Worm (Caenorhabditis elegans) whole organism, young adult: Measurements from ENCODE around the gene lam-1.
A peak's percentile ranks its signal among the peaks of the same experiment; 100 is the strongest.

Experiments used
- B0035.1 ChIP-seq: sonication (generic microtip); optimal IDR thresholded peaks from 2 replicates; lab custom pipeline; 2016; ENCODE audit warnings: missing genetic modification characterization, mild to moderate bottlenecking, missing compliant biosample characterization, missing genotype, missing genetic modification reagents
- B0336.3 ChIP-seq: fragments of 200-800 bp; sonication (Bioruptor generic); IDR thresholded peaks from 2 replicates; pipeline ENCODE4 v1.3.6; 2022; ENCODE audit warnings: missing genetic modification characterization, missing compliant biosample characterization
- F33H1.4 ChIP-seq: fragments of 200-800 bp; sonication (Bioruptor generic); IDR thresholded peaks from 2 replicates; pipeline ENCODE4 v1.3.6; 2022; ENCODE audit warnings: missing genetic modification reagents, missing genetic modification characterization, missing compliant biosample characterization
- F49E8.2 ChIP-seq: sonication (generic microtip); optimal IDR thresholded peaks from 3 replicates; lab custom pipeline; 2017; ENCODE audit warnings: missing genetic modification characterization, mild to moderate bottlenecking, missing compliant biosample characterization, antibody characterized with exemption, moderate library complexity; ENCODE audit not compliant: insufficient read depth
- Y79H2A.3 ChIP-seq: fragments of 200-800 bp; sonication (Bioruptor generic); conservative IDR thresholded peaks from 2 replicates; pipeline ENCODE4 v1.3.6; 2022; ENCODE audit warnings: missing genetic modification reagents, missing genetic modification characterization, missing compliant biosample characterization
- aptf-2 ChIP-seq: fragments of 200-800 bp; sonication (Bioruptor generic); conservative IDR thresholded peaks from 2 replicates; pipeline ENCODE4 v1.3.6; 2022; ENCODE audit warnings: missing genetic modification reagents, missing genetic modification characterization, missing compliant biosample characterization
- aptf-3 ChIP-seq: fragments of 200-800 bp; sonication (Bioruptor generic); IDR thresholded peaks from 2 replicates; pipeline ENCODE4 v1.3.6; 2022; ENCODE audit warnings: missing genetic modification characterization, missing compliant biosample characterization
- atf-7 ChIP-seq: sonication (generic microtip); optimal IDR thresholded peaks from 2 replicates; lab custom pipeline; 2017; ENCODE audit warnings: mild to moderate bottlenecking, missing genetic modification characterization, missing compliant biosample characterization
- attf-3 ChIP-seq: fragments of 200-800 bp; sonication (Bioruptor generic); conservative IDR thresholded peaks from 2 replicates; pipeline ENCODE4 v1.3.6; 2022; ENCODE audit warnings: missing genetic modification reagents, missing genetic modification characterization, missing compliant biosample characterization
- bed-1 ChIP-seq: fragments of 200-800 bp; sonication (Bioruptor generic); IDR thresholded peaks from 2 replicates; pipeline ENCODE4 v1.3.6; 2022; ENCODE audit warnings: missing genetic modification reagents, missing genetic modification characterization, missing compliant biosample characterization
- ccch-3 ChIP-seq: fragments of 200-800 bp; sonication (Bioruptor generic); optimal IDR thresholded peaks from 2 replicates; lab custom pipeline; 2018; ENCODE audit warnings: mild to moderate bottlenecking, missing genetic modification characterization, missing compliant biosample characterization
- ceh-58 ChIP-seq: fragments of 200-800 bp; sonication (Bioruptor generic); IDR thresholded peaks from 2 replicates; pipeline ENCODE4 v1.3.6; 2022; ENCODE audit warnings: missing genetic modification characterization, missing compliant biosample characterization
- ceh-91 ChIP-seq: fragments of 200-800 bp; sonication (Bioruptor generic); IDR thresholded peaks from 2 replicates; pipeline ENCODE4 v1.3.6; 2022; ENCODE audit warnings: missing genetic modification reagents, missing genetic modification characterization, missing compliant biosample characterization
- dpl-1 ChIP-seq: fragments of 150-350 bp; optimal IDR thresholded peaks from 2 replicates; lab custom pipeline; 2014; ENCODE audit warnings: missing biosample characterization, missing genetic modification reagents, missing genetic modification characterization
- efl-1 ChIP-seq: fragments of 150-350 bp; optimal IDR thresholded peaks from 2 replicates; lab custom pipeline; 2014; ENCODE audit warnings: missing biosample characterization, missing genetic modification reagents, missing genetic modification characterization
- him-1 ChIP-seq: sonication (generic microtip); optimal IDR thresholded peaks from 2 replicates; lab custom pipeline; 2016; ENCODE audit warnings: missing genotype, missing genetic modification reagents, missing genetic modification characterization, missing compliant biosample characterization
- hlh-12 ChIP-seq: sonication (generic microtip); optimal IDR thresholded peaks from 2 replicates; lab custom pipeline; 2016; ENCODE audit warnings: missing genetic modification characterization, missing compliant biosample characterization
- hmg-1.2 ChIP-seq: fragments of 200-800 bp; sonication (Bioruptor generic); IDR thresholded peaks from 2 replicates; pipeline ENCODE4 v1.3.6; 2022; ENCODE audit warnings: missing genetic modification reagents, missing genetic modification characterization, missing compliant biosample characterization
- hsf-1 ChIP-seq: fragments of 200-800 bp; sonication (Bioruptor generic); IDR thresholded peaks from 2 replicates; pipeline ENCODE4 v1.3.6; 2022; ENCODE audit warnings: missing genetic modification reagents, missing genetic modification characterization, missing compliant biosample characterization
- lag-1 ChIP-seq: fragments of 200-800 bp; sonication (Bioruptor generic); IDR thresholded peaks from 2 replicates; pipeline ENCODE4 v1.3.6; 2022; ENCODE audit warnings: missing genetic modification reagents, missing genetic modification characterization, missing compliant biosample characterization
- lin-35 ChIP-seq, 3 experiments: fragments of 150-350 bp in 2 of 3; sonication (generic microtip) in 1 of 3; optimal IDR thresholded peaks; 2 replicates each; lab custom pipeline; 2014 to 2018; ENCODE audit warnings: missing biosample characterization in 3 of 3, missing genetic modification characterization in 3 of 3, missing genetic modification reagents in 3 of 3
- lin-54 ChIP-seq: fragments of 200-800 bp; sonication (Bioruptor generic); optimal IDR thresholded peaks from 2 replicates; lab custom pipeline; 2018; ENCODE audit warnings: mild to moderate bottlenecking, missing genetic modification characterization, missing compliant biosample characterization
- lsy-27 ChIP-seq: sonication (generic microtip); optimal IDR thresholded peaks from 2 replicates; lab custom pipeline; 2017; ENCODE audit warnings: missing genetic modification characterization, mild to moderate bottlenecking, missing compliant biosample characterization, antibody characterized with exemption, missing genotype, borderline replicate concordance; ENCODE audit not compliant: insufficient read depth
- madf-3 ChIP-seq: fragments of 200-800 bp; sonication (Bioruptor generic); IDR thresholded peaks from 2 replicates; pipeline ENCODE4 v1.3.6; 2022; ENCODE audit warnings: missing genetic modification reagents, missing genetic modification characterization, missing compliant biosample characterization
- madf-6 ChIP-seq: fragments of 200-800 bp; sonication (Bioruptor generic); IDR thresholded peaks from 2 replicates; pipeline ENCODE4 v1.3.6; 2022; ENCODE audit warnings: missing genetic modification reagents, missing genetic modification characterization, missing compliant biosample characterization
- mcd-1 ChIP-seq: fragments of 200-800 bp; sonication (Bioruptor generic); IDR thresholded peaks from 2 replicates; pipeline ENCODE4 v1.3.6; 2022; ENCODE audit warnings: missing genetic modification reagents, missing genetic modification characterization, missing compliant biosample characterization
- mes-4 ChIP-seq: sonication (generic microtip); optimal IDR thresholded peaks from 2 replicates; lab custom pipeline; 2016; ENCODE audit warnings: missing genotype, missing genetic modification characterization, missing compliant biosample characterization
- nfya-1 ChIP-seq: sonication (generic microtip); optimal IDR thresholded peaks from 2 replicates; lab custom pipeline; 2017; ENCODE audit warnings: antibody characterized with exemption, missing compliant biosample characterization, missing genetic modification characterization, borderline replicate concordance; ENCODE audit not compliant: insufficient read depth
- nhr-179 ChIP-seq: sonication (generic microtip); optimal IDR thresholded peaks from 2 replicates; lab custom pipeline; 2016; ENCODE audit warnings: mild to moderate bottlenecking, missing genetic modification characterization, missing compliant biosample characterization
- pbrm-1 ChIP-seq: fragments of 200-800 bp; sonication (Bioruptor generic); IDR thresholded peaks from 2 replicates; pipeline ENCODE4 v1.3.6; 2022; ENCODE audit warnings: missing genetic modification reagents, missing genetic modification characterization, missing compliant biosample characterization
- rcor-1 ChIP-seq: fragments of 200-800 bp; sonication (Bioruptor generic); IDR thresholded peaks from 2 replicates; pipeline ENCODE4 v1.3.6; 2022; ENCODE audit warnings: missing genetic modification reagents, missing genetic modification characterization, missing compliant biosample characterization
- sea-2 ChIP-seq: fragments of 200-800 bp; sonication (Bioruptor generic); IDR thresholded peaks from 2 replicates; pipeline ENCODE4 v1.3.6; 2022; ENCODE audit warnings: missing genetic modification characterization, missing compliant biosample characterization
- snpc-4 ChIP-seq, 5 experiments: fragments of 150-350 bp in 1 of 5; sonication (generic microtip) in 4 of 5; optimal IDR thresholded peaks; 2 replicates each; lab custom pipeline; 2014 to 2018; ENCODE audit warnings: missing genetic modification characterization in 5 of 5, missing biosample characterization in 3 of 5, antibody characterized with exemption in 2 of 5, mild to moderate bottlenecking in 2 of 5, missing compliant biosample characterization in 2 of 5, missing genotype in 2 of 5, moderate library complexity in 2 of 5, missing genetic modification reagents in 1 of 5
- tbp1 ChIP-seq: fragments of 200-800 bp; sonication (Bioruptor generic); optimal IDR thresholded peaks from 2 replicates; lab custom pipeline; 2018; ENCODE audit warnings: mild to moderate bottlenecking, missing genetic modification characterization, missing compliant biosample characterization
- tbx-9 ChIP-seq: sonication (generic microtip); optimal IDR thresholded peaks from 2 replicates; lab custom pipeline; 2016; ENCODE audit warnings: borderline replicate concordance, missing genetic modification characterization, inconsistent platforms, missing compliant biosample characterization
- tlf-1 ChIP-seq: fragments of 200-800 bp; sonication (Bioruptor generic); optimal IDR thresholded peaks from 2 replicates; lab custom pipeline; 2018; ENCODE audit warnings: mild to moderate bottlenecking, missing genetic modification characterization, missing compliant biosample characterization
- zfh-2 ChIP-seq: fragments of 200-800 bp; sonication (Bioruptor generic); conservative IDR thresholded peaks from 2 replicates; pipeline ENCODE4 v1.3.6; 2022; ENCODE audit warnings: missing genetic modification reagents, missing genetic modification characterization, missing compliant biosample characterization
- zim-3 ChIP-seq: sonication (generic microtip); optimal IDR thresholded peaks from 2 replicates; lab custom pipeline; 2017; ENCODE audit warnings: mild to moderate bottlenecking, missing genetic modification characterization, moderate library complexity, missing compliant biosample characterization
- ztf-22 ChIP-seq: fragments of 200-800 bp; sonication (Bioruptor generic); optimal IDR thresholded peaks from 2 replicates; lab custom pipeline; 2018; ENCODE audit warnings: mild to moderate bottlenecking, missing genetic modification characterization, moderate library complexity, missing compliant biosample characterization
- ztf-26 ChIP-seq: sonication (generic microtip); optimal IDR thresholded peaks from 2 replicates; lab custom pipeline; 2017; ENCODE audit warnings: missing genetic modification characterization, missing compliant biosample characterization
- ztf-28 ChIP-seq: fragments of 200-800 bp; sonication (Bioruptor generic); IDR thresholded peaks from 2 replicates; pipeline ENCODE4 v1.3.6; 2022; ENCODE audit warnings: missing genetic modification reagents, missing genetic modification characterization, missing compliant biosample characterization

Gene lam-1

ce11 chrIV:5183755-5184166 lies 10.6 kb downstream of the lam-1 start, which contains the start of gene W03F8.4 (continued):
- TF ChIP-seq F33H1.4, result peak; percentile 75
- TF ChIP-seq ztf-22, result no peak
- TF ChIP-seq bed-1, result 0 out of 2 replicates have a peak, but pooled peaks have one; percentile 70
- no peak for TF ChIP-seq aptf-2 (GFP tag; lab: Robert Waterston, UW)
- peak; percentile 84 for TF ChIP-seq ztf-26
- TF ChIP-seq ccch-3 (GFP tag; lab: Kevin White, UChicago), result no peak
- peak; percentile 90 for TF ChIP-seq B0336.3 (GFP tag; lab: Robert Waterston, UW)

ce11 chrIV:5186480-5187205 lies 13.5 kb downstream of the lam-1 start, which contains the start of the genes W03F8.6 and mtrf-1L:
W03F8.6 (minus strand) TSS chrIV:5186580.
mtrf-1L (plus strand) TSS chrIV:5187155.
- TF ChIP-seq ceh-91 (GFP tag; lab: Robert Waterston, UW), result no peak
- no peak for TF ChIP-seq madf-6 (GFP tag; lab: Robert Waterston, UW)
- no peak for TF ChIP-seq ztf-22
- TF ChIP-seq attf-3, result no peak
- TF ChIP-seq atf-7 (tag; lab: Kevin White, UChicago), result no peak
- TF ChIP-seq hlh-12 (tag; lab: Kevin White, UChicago), result no peak
- no peak for TF ChIP-seq ztf-28
- TF ChIP-seq hmg-1.2 (GFP tag; lab: Robert Waterston, UW), result no peak
- no peak for TF ChIP-seq zfh-2 (GFP tag; lab: Robert Waterston, UW)
- TF ChIP-seq sea-2, result no peak
- TF ChIP-seq rcor-1 (GFP tag; lab: Robert Waterston, UW), result no peak
- no peak for TF ChIP-seq hsf-1 (GFP tag; lab: Robert Waterston, UW)
- no peak for TF ChIP-seq nhr-179 (tag; lab: Kevin White, UChicago)
- TF ChIP-seq dpl-1, result no peak
- no peak for TF ChIP-seq tbx-9 (tag; lab: Kevin White, UChicago)
- TF ChIP-seq lsy-27 (tag; lab: Kevin White, UChicago), result no peak
- TF ChIP-seq madf-3 (GFP tag; lab: Robert Waterston, UW), result no peak

ce11 chrIV:5188051-5188450 lies 14.9 kb downstream of the lam-1 start:
- TF ChIP-seq tlf-1 (GFP tag; lab: Kevin White, UChicago) (no peak), zim-3 (tag; lab: Kevin White, UChicago) (no peak), lag-1 (no peak), lin-54 (peak; percentile 65), mes-4 (no peak), snpc-4 (GFP tag; optimal IDR thresholded peaks at IDR 0.05; lab: Kevin White, UChicago) (no peak), snpc-4 (tag; optimal IDR thresholded peaks at IDR 0.05; lab: Kevin White, UChicago) (peak in 2 of 4 experiments; percentile 4 to 53), hmg-1.2 (GFP tag; lab: Robert Waterston, UW) (no peak), lin-35 (GFP tag; optimal IDR thresholded peaks at IDR 0.05; lab: Kevin White, UChicago) (peak in 1 of 3 experiments; percentile 67), Y79H2A.3 (no peak), mcd-1 (peak; percentile 39; the same call in 1 of the 2 replicates), efl-1 (GFP tag; lab: Kevin White, UChicago) (peak; percentile 48), nfya-1 (no peak), tbp1 (GFP tag; lab: Kevin White, UChicago) (peak; percentile 16), pbrm-1 (GFP tag; lab: Robert Waterston, UW) (no peak), aptf-3 (no peak), ceh-58 (GFP tag; lab: Robert Waterston, UW) (no peak), him-1 (tag; lab: Kevin White, UChicago) (no peak), F49E8.2 (no peak), B0035.1 (tag; lab: Kevin White, UChicago) (no peak)
